Worm (Caenorhabditis elegans) whole organism, late embryonic: ENCODE measurements around the gene ZK287.9.

ENCODE experiments used
- F13H6.1 ChIP-seq: sonication (generic microtip); optimal IDR thresholded peaks from 2 replicates; lab custom pipeline; 2016; ENCODE audit warnings: missing genetic modification characterization, missing compliant biosample characterization
- ama-1 ChIP-seq: fragments of 150-350 bp; optimal IDR thresholded peaks from 2 replicates; lab custom pipeline; 2014
- ceh-24 ChIP-seq: sonication (generic microtip); optimal IDR thresholded peaks from 2 replicates; lab custom pipeline; 2016; ENCODE audit warnings: mild to moderate bottlenecking, missing genetic modification characterization, missing compliant biosample characterization
- ceh-31 ChIP-seq: sonication (generic microtip); optimal IDR thresholded peaks from 2 replicates; lab custom pipeline; 2016; ENCODE audit warnings: missing genetic modification characterization, missing compliant biosample characterization
- ceh-45 ChIP-seq: fragments of 200-800 bp; sonication (Bioruptor generic); IDR thresholded peaks from 2 replicates; pipeline ENCODE4 v1.3.6; 2022; ENCODE audit warnings: missing genetic modification reagents, missing genetic modification characterization, missing compliant biosample characterization
- elt-2 ChIP-seq: sonication (generic microtip); optimal IDR thresholded peaks from 2 replicates; lab custom pipeline; 2016; ENCODE audit warnings: missing genetic modification reagents, missing genetic modification characterization, missing compliant biosample characterization
- fax-1 ChIP-seq: sonication (generic microtip); optimal IDR thresholded peaks from 2 replicates; lab custom pipeline; 2016; ENCODE audit warnings: missing genotype, missing genetic modification characterization, missing compliant biosample characterization
- hlh-30 ChIP-seq: sonication (generic microtip); optimal IDR thresholded peaks from 2 replicates; lab custom pipeline; 2017; ENCODE audit warnings: antibody characterized with exemption, missing genetic modification characterization, missing compliant biosample characterization; ENCODE audit not compliant: insufficient read depth
- pag-3 ChIP-seq: sonication (generic microtip); optimal IDR thresholded peaks from 2 replicates; lab custom pipeline; 2016; ENCODE audit warnings: missing compliant biosample characterization, missing genetic modification characterization, borderline replicate concordance
- pha-2 ChIP-seq: sonication (generic microtip); optimal IDR thresholded peaks from 2 replicates; lab custom pipeline; 2017; ENCODE audit warnings: mild to moderate bottlenecking, missing genetic modification characterization, missing compliant biosample characterization
- rnt-1 ChIP-seq: sonication (generic microtip); optimal IDR thresholded peaks from 2 replicates; lab custom pipeline; 2016; ENCODE audit warnings: missing genetic modification characterization, missing compliant biosample characterization
- tbx-2 ChIP-seq: sonication (generic microtip); optimal IDR thresholded peaks from 2 replicates; lab custom pipeline; 2016; ENCODE audit warnings: missing genetic modification characterization, missing compliant biosample characterization

DNA sequence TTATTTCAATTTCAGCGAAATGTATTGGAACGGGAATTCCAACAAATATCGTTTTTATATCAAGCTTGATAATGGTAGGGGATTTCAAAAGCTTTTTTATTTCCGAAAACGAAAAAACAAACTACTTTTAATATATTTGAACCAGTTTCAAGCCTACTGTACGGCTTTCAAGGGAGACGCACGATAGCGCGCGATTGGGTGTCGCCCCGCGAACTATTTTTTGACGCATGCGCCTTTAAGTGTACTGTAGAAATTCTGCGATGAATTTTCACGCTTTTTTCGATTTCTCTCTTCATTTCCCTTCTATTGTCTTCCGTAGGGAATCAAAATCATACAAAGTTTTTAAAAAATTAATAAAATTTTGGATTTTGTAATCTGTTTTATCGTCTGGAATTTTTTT, 24.4 kb downstream of the ZK287.9 start:
- TF ChIP-seq ama-1 (lab: Kevin White, UChicago): no peak
- TF ChIP-seq fax-1 (tag; lab: Kevin White, UChicago): no peak
- TF ChIP-seq ceh-31 (tag; lab: Kevin White, UChicago): no peak
- TF ChIP-seq pha-2 (tag; lab: Kevin White, UChicago): no peak
- no peak for TF ChIP-seq rnt-1 (tag; lab: Kevin White, UChicago)
- no peak for TF ChIP-seq ceh-24 (tag; lab: Kevin White, UChicago)
- no peak for TF ChIP-seq pag-3 (tag; lab: Kevin White, UChicago)
- TF ChIP-seq tbx-2 (tag; lab: Kevin White, UChicago): no peak
- no peak for TF ChIP-seq hlh-30 (tag; lab: Kevin White, UChicago)
- no peak for TF ChIP-seq elt-2
- no peak for TF ChIP-seq ceh-45
- TF ChIP-seq F13H6.1 (tag; lab: Kevin White, UChicago): no peak
